Fruit fly (Drosophila melanogaster): ENCODE measurements around the gene PICK1.

PICK1 gene

DNA sequence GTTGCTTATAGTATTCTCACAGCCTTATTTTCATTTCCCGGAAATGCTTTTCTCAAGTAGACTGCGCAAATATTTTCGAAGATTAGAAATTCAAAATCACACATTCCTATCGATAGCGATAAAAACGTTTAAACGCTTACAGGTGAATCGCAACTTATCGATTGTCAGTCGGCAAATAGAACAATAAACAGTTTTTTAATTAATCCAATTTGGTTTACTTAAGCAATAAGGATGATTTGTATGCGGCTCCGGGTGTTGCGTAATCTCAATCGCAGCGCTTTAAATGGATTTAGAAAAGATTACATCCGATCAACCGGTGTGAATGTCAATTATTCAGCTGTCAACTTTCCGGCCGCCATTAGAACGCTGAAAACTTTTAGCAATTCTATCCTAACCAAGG is 12.7 kb downstream of the PICK1 start, which contains the start of the genes CG6180 and CG15484 (continued):
- TF ChIP-seq Scr (GFP tag; IDR thresholded peaks at IDR 0.05; ENCODE audit: partially characterized antibody) (peak; percentile 58), CG2712 (tag; optimal IDR thresholded peaks at IDR 0.05) (peak; percentile 29), Dp (GFP tag; optimal IDR thresholded peaks at IDR 0.05) (peak; percentile 74), CG12659 (GFP tag; optimal IDR thresholded peaks at IDR 0.05) (peak; percentile 40), CG18599 (GFP tag; optimal IDR thresholded peaks at IDR 0.05) (no peak), CG16813 (GFP tag; IDR thresholded peaks at IDR 0.05; ENCODE audit: partially characterized antibody) (peak; percentile 51; the same call in 1 of the 3 replicates), hbn (GFP tag; IDR thresholded peaks at IDR 0.05; ENCODE audit: partially characterized antibody) (peak; percentile 25; the same call in 1 of the 2 replicates), stc (GFP tag; IDR thresholded peaks at IDR 0.05) (no peak), exex (tag; optimal IDR thresholded peaks at IDR 0.05) (peak; percentile 16), CG30431 (GFP tag; optimal IDR thresholded peaks at IDR 0.05) (no peak), Dip2 (GFP tag; IDR thresholded peaks at IDR 0.05) (no peak), E2f2 (GFP tag; IDR thresholded peaks at IDR 0.05) (peak; percentile 81), bbx (GFP tag; IDR thresholded peaks at IDR 0.05; ENCODE audit: partially characterized antibody) (peak; percentile 50), zfh1 (GFP tag; IDR thresholded peaks at IDR 0.05) (0 out of 3 replicates have a peak, but pooled peaks have one; percentile 28), Dref (GFP tag; IDR thresholded peaks at IDR 0.05) (peak; percentile 70), CG18011 (GFP tag; optimal IDR thresholded peaks at IDR 0.05) (peak; percentile 39), Pdp1 (GFP tag; optimal IDR thresholded peaks at IDR 0.05) (peak in 1 of 2 experiments; percentile 69), nmo (GFP tag; optimal IDR thresholded peaks at IDR 0.05) (no peak), yki (optimal IDR thresholded peaks at IDR 0.05) (no peak), nom (GFP tag; optimal IDR thresholded peaks at IDR 0.05) (no peak), Myb (GFP tag; optimal IDR thresholded peaks at IDR 0.05) (peak; percentile 74), disco-r (GFP tag; optimal IDR thresholded peaks at IDR 0.05) (no peak), CG8924 (tag; optimal IDR thresholded peaks at IDR 0.05) (no peak), Doc3 (GFP tag; IDR thresholded peaks at IDR 0.05; ENCODE audit: partially characterized antibody) (0 out of 3 replicates have a peak, but pooled peaks have one; percentile 37), knrl (GFP tag; IDR thresholded peaks at IDR 0.05; ENCODE audit: partially characterized antibody) (peak; percentile 34; the same call in 1 of the 3 replicates), Ets97D (GFP tag; optimal IDR thresholded peaks at IDR 0.05) (peak; percentile 91), org-1 (GFP tag; optimal IDR thresholded peaks at IDR 0.05) (no peak), Opbp (GFP tag; IDR thresholded peaks at IDR 0.05; ENCODE audit: partially characterized antibody) (peak; percentile 23; the same call in 1 of the 3 replicates), CG10979 (tag; optimal IDR thresholded peaks at IDR 0.05) (peak; percentile 11), CG10267 (tag; optimal IDR thresholded peaks at IDR 0.05) (peak; percentile 16), stwl (tag; optimal IDR thresholded peaks at IDR 0.05) (peak; percentile 48), MBD-R2 (GFP tag; IDR thresholded peaks at IDR 0.05) (peak; percentile 54), Sox100B (GFP tag; optimal IDR thresholded peaks at IDR 0.05) (no peak), sisA (GFP tag; IDR thresholded peaks at IDR 0.05) (no peak), Dll (GFP tag; IDR thresholded peaks at IDR 0.05; ENCODE audit: partially characterized antibody) (peak; percentile 59; the same call in 2 of the 4 replicates), CG1603 (tag; optimal IDR thresholded peaks at IDR 0.05) (peak; percentile 30), HmgZ (tag; optimal IDR thresholded peaks at IDR 0.05) (no peak), bsh (GFP tag; optimal IDR thresholded peaks at IDR 0.05) (no peak), CG34376 (GFP tag; optimal IDR thresholded peaks at IDR 0.05) (peak; percentile 12), CG14710 (tag; optimal IDR thresholded peaks at IDR 0.05) (peak; percentile 32), pzg (GFP tag; optimal IDR thresholded peaks at IDR 0.05) (peak; percentile 49), ttk (GFP tag; IDR thresholded peaks at IDR 0.05) (no peak), Stat92E (GFP tag; optimal IDR thresholded peaks at IDR 0.05) (peak in 1 of 3 experiments; percentile 52), CG2116 (GFP tag; optimal IDR thresholded peaks at IDR 0.05) (peak; percentile 74), CG1832 (GFP tag; optimal IDR thresholded peaks at IDR 0.05) (no peak)
